Worm (Caenorhabditis elegans) whole organism, L2 larva: ENCODE data around the gene F13B12.2.

ENCODE experiments used
- C34F6.9 ChIP-seq: fragments of 150-350 bp; optimal IDR thresholded peaks from 2 replicates; lab custom pipeline; 2014; ENCODE audit warnings: missing biosample characterization, missing genetic modification characterization
- F13H6.1 ChIP-seq: sonication (generic microtip); optimal IDR thresholded peaks from 2 replicates; lab custom pipeline; 2016; ENCODE audit warnings: missing genetic modification characterization, missing compliant biosample characterization
- R02D3.7 ChIP-seq: fragments of 150-350 bp; optimal IDR thresholded peaks from 2 replicates; lab custom pipeline; 2014; ENCODE audit warnings: missing biosample characterization, missing genetic modification characterization
- Y55F3AM.14 ChIP-seq: fragments of 200-800 bp; sonication (Bioruptor generic); optimal IDR thresholded peaks from 2 replicates; lab custom pipeline; 2018; ENCODE audit warnings: mild to moderate bottlenecking, missing genetic modification characterization, missing compliant biosample characterization
- ZK546.5 ChIP-seq: sonication (generic microtip); optimal IDR thresholded peaks from 2 replicates; lab custom pipeline; 2017; ENCODE audit warnings: missing biosample characterization, missing genetic modification characterization
- alr-1 ChIP-seq: fragments of 150-350 bp; optimal IDR thresholded peaks from 2 replicates; lab custom pipeline; 2014; ENCODE audit warnings: missing biosample characterization, missing genetic modification characterization
- aly-2 ChIP-seq: fragments of 150-350 bp; optimal IDR thresholded peaks from 2 replicates; lab custom pipeline; 2014; ENCODE audit warnings: missing biosample characterization, missing genetic modification characterization
- ama-1 ChIP-seq: fragments of 150-350 bp; optimal IDR thresholded peaks from 2 replicates; lab custom pipeline; 2018; ENCODE audit warnings: inconsistent platforms
- blmp-1 ChIP-seq: sonication (generic microtip); optimal IDR thresholded peaks from 2 replicates; lab custom pipeline; 2017; ENCODE audit warnings: missing genetic modification characterization, mild to moderate bottlenecking, missing compliant biosample characterization, antibody characterized with exemption, moderate library complexity; ENCODE audit not compliant: insufficient read depth
- ceh-82 ChIP-seq: fragments of 150-350 bp; optimal IDR thresholded peaks from 2 replicates; lab custom pipeline; 2014; ENCODE audit warnings: missing biosample characterization, missing genetic modification characterization
- crh-2 ChIP-seq: sonication (generic microtip); optimal IDR thresholded peaks from 2 replicates; lab custom pipeline; 2017; ENCODE audit warnings: missing biosample characterization, missing genetic modification characterization
- dmd-4 ChIP-seq: sonication (generic microtip); optimal IDR thresholded peaks from 2 replicates; lab custom pipeline; 2017; ENCODE audit warnings: missing biosample characterization, missing genetic modification characterization
- elt-1 ChIP-seq: fragments of 150-350 bp; optimal IDR thresholded peaks from 2 replicates; lab custom pipeline; 2014; ENCODE audit warnings: missing biosample characterization, missing genetic modification characterization
- fos-1 ChIP-seq: fragments of 150-350 bp; optimal IDR thresholded peaks from 2 replicates; lab custom pipeline; 2014; ENCODE audit warnings: missing biosample characterization, missing genetic modification characterization
- gmeb-1 ChIP-seq: fragments of 150-350 bp; optimal IDR thresholded peaks from 2 replicates; lab custom pipeline; 2014; ENCODE audit warnings: missing biosample characterization, missing genetic modification characterization
- lin-13 ChIP-seq: fragments of 150-350 bp; optimal IDR thresholded peaks from 2 replicates; lab custom pipeline; 2014; ENCODE audit warnings: missing biosample characterization, missing genetic modification reagents, missing genetic modification characterization
- lsy-2 ChIP-seq, 2 experiments: fragments of 150-350 bp in 1 of 2; sonication (generic microtip) in 1 of 2; optimal IDR thresholded peaks; 2 replicates each; lab custom pipeline; 2014 to 2017; ENCODE audit warnings: missing biosample characterization in 2 of 2, missing genetic modification characterization in 2 of 2
- mab-5 ChIP-seq: fragments of 150-350 bp; optimal IDR thresholded peaks from 2 replicates; lab custom pipeline; 2014; ENCODE audit warnings: missing biosample characterization, missing genetic modification characterization
- mdl-1 ChIP-seq, 2 experiments: fragments of 150-350 bp in 1 of 2; sonication (generic microtip) in 1 of 2; optimal IDR thresholded peaks; 2 replicates each; lab custom pipeline; 2017; ENCODE audit warnings: missing biosample characterization in 2 of 2, missing genetic modification characterization in 2 of 2
- nhr-11 ChIP-seq: fragments of 150-350 bp; optimal IDR thresholded peaks from 2 replicates; lab custom pipeline; 2014; ENCODE audit warnings: missing biosample characterization, missing genetic modification characterization
- nhr-129 ChIP-seq: fragments of 150-350 bp; optimal IDR thresholded peaks from 2 replicates; lab custom pipeline; 2014; ENCODE audit warnings: missing biosample characterization, missing genetic modification characterization
- nhr-21 ChIP-seq: fragments of 150-350 bp; optimal IDR thresholded peaks from 2 replicates; lab custom pipeline; 2014; ENCODE audit warnings: missing biosample characterization, missing genetic modification characterization
- nhr-23 ChIP-seq: fragments of 150-350 bp; optimal IDR thresholded peaks from 2 replicates; lab custom pipeline; 2014; ENCODE audit warnings: missing biosample characterization, missing genetic modification reagents, missing genetic modification characterization
- nhr-237 ChIP-seq: fragments of 150-350 bp; optimal IDR thresholded peaks from 2 replicates; lab custom pipeline; 2014; ENCODE audit warnings: missing biosample characterization, missing genetic modification characterization
- nhr-77 ChIP-seq: fragments of 150-350 bp; optimal IDR thresholded peaks from 2 replicates; lab custom pipeline; 2014; ENCODE audit warnings: missing biosample characterization, missing genetic modification characterization
- peb-1 ChIP-seq: fragments of 150-350 bp; optimal IDR thresholded peaks from 2 replicates; lab custom pipeline; 2014; ENCODE audit warnings: missing biosample characterization, missing genetic modification characterization
- sem-4 ChIP-seq: fragments of 150-350 bp; optimal IDR thresholded peaks from 2 replicates; lab custom pipeline; 2014; ENCODE audit warnings: missing biosample characterization, missing genetic modification reagents, missing genetic modification characterization
- sma-3 ChIP-seq: sonication (generic microtip); optimal IDR thresholded peaks from 2 replicates; lab custom pipeline; 2016; ENCODE audit warnings: missing genetic modification reagents, missing genetic modification characterization, missing compliant biosample characterization
- sma-9 ChIP-seq, 2 experiments: fragments of 150-350 bp in 1 of 2; sonication (generic microtip) in 1 of 2; optimal IDR thresholded peaks; 2 replicates each; lab custom pipeline; 2014 to 2016; ENCODE audit warnings: missing genetic modification characterization in 2 of 2, mild to moderate bottlenecking in 1 of 2, missing biosample characterization in 1 of 2, missing compliant biosample characterization in 1 of 2, missing genetic modification reagents in 1 of 2, moderate library complexity in 1 of 2
- unc-39 ChIP-seq: fragments of 150-350 bp; optimal IDR thresholded peaks from 2 replicates; lab custom pipeline; 2014; ENCODE audit warnings: missing biosample characterization, missing genetic modification characterization
- unc-55 ChIP-seq: fragments of 150-350 bp; sonication (generic microtip); optimal IDR thresholded peaks from 3 replicates; lab custom pipeline; 2014; ENCODE audit warnings: missing biosample characterization, missing genetic modification reagents, missing genetic modification characterization
- unc-62 ChIP-seq: fragments of 150-350 bp; optimal IDR thresholded peaks from 2 replicates; lab custom pipeline; 2014; ENCODE audit warnings: missing biosample characterization, missing genetic modification reagents, missing genetic modification characterization
- zag-1 ChIP-seq: fragments of 150-350 bp; optimal IDR thresholded peaks from 2 replicates; lab custom pipeline; 2014; ENCODE audit warnings: missing biosample characterization, missing genetic modification characterization
- ztf-1 ChIP-seq: fragments of 200-800 bp; sonication (Bioruptor generic); conservative IDR thresholded peaks from 2 replicates; pipeline ENCODE4 v1.3.6; 2022; ENCODE audit warnings: missing genetic modification characterization, missing compliant biosample characterization
- ztf-11 ChIP-seq: sonication (generic microtip); optimal IDR thresholded peaks from 2 replicates; lab custom pipeline; 2017; ENCODE audit warnings: missing biosample characterization, missing genetic modification characterization
- ztf-4 ChIP-seq: fragments of 150-350 bp; optimal IDR thresholded peaks from 2 replicates; lab custom pipeline; 2014; ENCODE audit warnings: missing biosample characterization, missing genetic modification characterization

The F13B12.2 gene

DNA sequence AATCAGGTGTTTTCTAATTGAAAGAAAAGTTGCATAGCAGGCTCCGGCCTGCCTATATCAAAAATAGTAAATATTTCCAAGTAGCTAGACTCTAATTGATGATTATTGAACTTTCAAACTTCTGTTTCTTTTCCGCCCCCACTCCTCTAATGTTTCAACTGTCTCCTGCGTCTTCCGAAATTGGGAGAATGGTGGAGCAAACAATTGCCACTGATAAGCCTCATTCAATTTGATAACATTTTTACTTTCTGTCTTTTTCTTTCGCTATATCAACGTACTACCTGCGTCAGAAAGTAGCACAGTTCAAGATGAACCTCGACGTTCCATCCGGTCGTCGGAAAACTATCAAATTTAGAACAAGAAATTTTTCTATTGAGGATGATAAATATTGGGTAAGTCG lies 10.0 kb upstream of the F13B12.2 start, which contains the start of gene F13B12.3:
Gene F13B12.3, plus strand, starts transcription at position 223 of the 400 bp plus-strand sequence.
- TF ChIP-seq nhr-23 (no peak), fos-1 (peak; percentile 73), gmeb-1 (tag; lab: Kevin White, UChicago) (peak; percentile 11), sma-9 (GFP tag; optimal IDR thresholded peaks at IDR 0.05; lab: Kevin White, UChicago) (peak; percentile 40), sma-9 (tag; optimal IDR thresholded peaks at IDR 0.05; lab: Kevin White, UChicago) (no peak), crh-2 (tag; lab: Kevin White, UChicago) (peak; percentile 25)

- no peak for TF ChIP-seq alr-1
- no peak for TF ChIP-seq ztf-1 (GFP tag; lab: Robert Waterston, UW)
- TF ChIP-seq unc-62 (GFP tag; lab: Kevin White, UChicago): no peak
- no peak for TF ChIP-seq nhr-21 (tag; lab: Kevin White, UChicago)
- no peak for TF ChIP-seq peb-1 (tag; lab: Kevin White, UChicago)
- no peak for TF ChIP-seq ama-1 (lab: Kevin White, UChicago)
- TF ChIP-seq ZK546.5 (tag; lab: Kevin White, UChicago): no peak
- TF ChIP-seq dmd-4 (tag; lab: Kevin White, UChicago): no peak
- no peak for TF ChIP-seq sma-3 (GFP tag; lab: Kevin White, UChicago)
- TF ChIP-seq fos-1: no peak
Observed at ce11 chrIV:10437114-10437513, 8.2 kb upstream of the F13B12.2 start.

ce11 chrIV:10436401-10436800 lies 7.5 kb upstream of the F13B12.2 start, which contains the start of gene ins-1:
TSS of gene ins-1 (plus strand) at chrIV:10436701.
- no peak for TF ChIP-seq fos-1
- TF ChIP-seq nhr-237: no peak
- TF ChIP-seq ztf-4 (tag; lab: Kevin White, UChicago): no peak
- no peak for TF ChIP-seq alr-1
- TF ChIP-seq lin-13 (GFP tag; lab: Kevin White, UChicago): no peak

ce11 chrIV:10430507-10430906 lies 1.6 kb upstream of the F13B12.2 start:
- TF ChIP-seq blmp-1 (tag; lab: Kevin White, UChicago) (no peak), nhr-11 (tag; lab: Kevin White, UChicago) (no peak)

DNA sequence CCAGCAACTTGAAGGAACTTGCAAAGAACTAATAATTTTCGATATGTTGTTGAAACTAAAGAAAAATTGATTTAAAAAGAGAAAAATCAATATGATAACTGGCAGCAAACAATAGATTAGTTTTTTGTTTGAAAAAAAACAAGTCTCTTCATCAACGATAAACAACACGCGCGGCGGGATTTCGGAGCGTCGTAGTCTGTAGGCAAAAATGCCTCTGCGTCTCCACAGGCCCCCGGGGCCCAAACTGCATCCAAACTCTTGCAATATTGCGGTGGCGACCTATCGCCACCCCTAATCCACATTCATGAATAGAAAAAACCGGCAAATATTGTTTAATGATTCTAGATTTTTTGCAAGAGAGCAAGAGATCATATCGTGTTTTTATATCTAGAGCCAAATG lies 3.8 kb downstream of the F13B12.2 start:
- TF ChIP-seq ztf-11 (tag; lab: Kevin White, UChicago) (no peak), crh-2 (tag; lab: Kevin White, UChicago) (peak; percentile 6), mdl-1 (tag; optimal IDR thresholded peaks at IDR 0.05; lab: Kevin White, UChicago) (no peak), nhr-129 (tag; lab: Kevin White, UChicago) (peak; percentile 24), lsy-2 (tag; optimal IDR thresholded peaks at IDR 0.05; lab: Kevin White, UChicago) (peak in 1 of 2 experiments; percentile 53), F13H6.1 (tag; lab: Kevin White, UChicago) (peak; percentile 24), unc-55 (peak; percentile 47), C34F6.9 (peak; percentile 37), fos-1 (peak; percentile 21)

ce11 chrIV:10424535-10424934 lies 4.4 kb downstream of the F13B12.2 start, which contains the start of gene F13B12.1:
TSS of gene F13B12.1 (minus strand) at chrIV:10424635.
- TF ChIP-seq nhr-77 (tag; lab: Kevin White, UChicago): no peak
- no peak for TF ChIP-seq R02D3.7 (tag; lab: Kevin White, UChicago)
- TF ChIP-seq unc-39: no peak
- TF ChIP-seq elt-1: no peak
- no peak for TF ChIP-seq sem-4 (tag; lab: Kevin White, UChicago)
- TF ChIP-seq Y55F3AM.14 (GFP tag; lab: Kevin White, UChicago): no peak
- TF ChIP-seq C34F6.9: no peak
- TF ChIP-seq ceh-82 (tag; lab: Kevin White, UChicago): no peak
- TF ChIP-seq mab-5 (tag; lab: Kevin White, UChicago): no peak
- TF ChIP-seq fos-1: no peak
- TF ChIP-seq aly-2 (tag; lab: Kevin White, UChicago): no peak
- no peak for TF ChIP-seq unc-55
- no peak for TF ChIP-seq zag-1 (tag; lab: Kevin White, UChicago)
- TF ChIP-seq, all 48 proteins: peak for 0
